Worm (Caenorhabditis elegans): ENCODE data around the gene C10C5.3.

DNA sequence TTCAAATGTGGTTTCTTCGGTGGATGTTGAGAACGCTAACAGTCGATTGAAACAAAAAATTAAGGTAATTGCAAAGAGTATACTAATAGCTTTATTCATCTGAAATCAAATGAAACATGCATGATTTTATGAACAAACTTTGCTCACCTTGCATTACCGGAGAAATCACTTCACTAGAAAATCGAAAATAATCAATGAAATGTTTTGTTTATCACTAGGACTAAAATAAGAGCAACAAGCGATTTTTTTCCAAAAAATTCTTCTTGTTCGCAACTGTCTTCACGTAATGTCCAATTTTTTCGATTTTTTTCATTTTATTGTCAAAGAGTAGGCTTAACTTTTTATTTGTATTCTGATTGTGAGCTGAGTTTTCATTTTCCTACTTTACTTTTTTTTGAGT, 47.8 kb downstream of the C10C5.3 start, which contains the start of gene F56D5.9:
- TF ChIP-seq ceh-6 (GFP tag; optimal IDR thresholded peaks at IDR 0.05) (no peak), ama-1 (optimal IDR thresholded peaks at IDR 0.05) (no peak), dmd-4 (tag; optimal IDR thresholded peaks at IDR 0.05; ENCODE audit: borderline replicate concordance) (no peak), unc-55 (GFP tag; optimal IDR thresholded peaks at IDR 0.05) (no peak), nhr-232 (tag; optimal IDR thresholded peaks at IDR 0.05) (no peak), dve-1 (tag; optimal IDR thresholded peaks at IDR 0.05) (no peak), ahr-1 (tag; optimal IDR thresholded peaks at IDR 0.05) (no peak), pat-9 (tag; optimal IDR thresholded peaks at IDR 0.05) (no peak), nhr-11 (tag; optimal IDR thresholded peaks at IDR 0.05) (no peak), pax-1 (tag; optimal IDR thresholded peaks at IDR 0.05) (no peak), fkh-10 (GFP tag; optimal IDR thresholded peaks at IDR 0.05) (no peak), elt-4 (tag; optimal IDR thresholded peaks at IDR 0.05) (no peak), tbx-2 (tag; optimal IDR thresholded peaks at IDR 0.05) (no peak), pha-2 (tag; optimal IDR thresholded peaks at IDR 0.05) (no peak)
